Worm (Caenorhabditis elegans) whole organism, L4 larva: Measurements from ENCODE around the gene cky-1.

Experiments used
- R02D3.7 ChIP-seq: fragments of 150-350 bp; sonication (generic microtip); optimal IDR thresholded peaks from 3 replicates; lab custom pipeline; 2014; ENCODE audit warnings: missing biosample characterization, missing genetic modification characterization
- Y48G9A.11 ChIP-seq: fragments of 200-800 bp; sonication (Bioruptor generic); IDR thresholded peaks from 2 replicates; pipeline ENCODE4 v1.3.6; 2022; ENCODE audit warnings: missing genetic modification reagents, missing genetic modification characterization, missing compliant biosample characterization
- ceh-20 ChIP-seq: fragments of 200-800 bp; sonication (Bioruptor generic); IDR thresholded peaks from 2 replicates; pipeline ENCODE4 v1.3.6; 2022; ENCODE audit warnings: missing genetic modification reagents, missing genetic modification characterization, missing compliant biosample characterization
- cey-2 ChIP-seq: sonication (generic microtip); optimal IDR thresholded peaks from 3 replicates; lab custom pipeline; 2017; ENCODE audit warnings: missing genetic modification characterization, mild to moderate bottlenecking, missing compliant biosample characterization, antibody characterized with exemption, borderline replicate concordance; ENCODE audit not compliant: insufficient read depth
- duxl-1 ChIP-seq: sonication (generic microtip); optimal IDR thresholded peaks from 2 replicates; lab custom pipeline; 2016; ENCODE audit warnings: mild to moderate bottlenecking, missing genetic modification characterization, moderate library complexity, missing compliant biosample characterization; ENCODE audit not compliant: poor library complexity
- mdl-1 ChIP-seq, 2 experiments: fragments of 150-350 bp in 1 of 2; sonication (generic microtip) in 1 of 2; optimal IDR thresholded peaks; 2 replicates each; lab custom pipeline; 2014 to 2017; ENCODE audit warnings: missing biosample characterization in 2 of 2, missing genetic modification characterization in 2 of 2
- nhr-10 ChIP-seq: fragments of 150-350 bp; optimal IDR thresholded peaks from 2 replicates; lab custom pipeline; 2014; ENCODE audit warnings: missing biosample characterization, missing genetic modification characterization
- unc-130 ChIP-seq: sonication (generic microtip); optimal IDR thresholded peaks from 2 replicates; lab custom pipeline; 2016; ENCODE audit warnings: missing genetic modification reagents, missing genetic modification characterization, missing compliant biosample characterization
- ztf-11 ChIP-seq: fragments of 150-350 bp; optimal IDR thresholded peaks from 2 replicates; lab custom pipeline; 2014; ENCODE audit warnings: missing biosample characterization, missing genetic modification characterization

- TF ChIP-seq unc-130 (GFP tag; lab: Kevin White, UChicago): no peak
- no peak for TF ChIP-seq R02D3.7 (tag; lab: Kevin White, UChicago)
- no peak for TF ChIP-seq ceh-20
- TF ChIP-seq cey-2 (tag; lab: Kevin White, UChicago): no peak
- TF ChIP-seq Y48G9A.11 (GFP tag; lab: Robert Waterston, UW): no peak
- TF ChIP-seq duxl-1 (tag; lab: Kevin White, UChicago): no peak
- TF ChIP-seq nhr-10: no peak
- TF ChIP-seq ztf-11: no peak
- no peak for TF ChIP-seq mdl-1 (tag; optimal IDR thresholded peaks at IDR 0.05; lab: Kevin White, UChicago)
Measured at ce11 chrV:12752407-12752806, 15.9 kb downstream of the cky-1 start, which contains the start of gene C15C8.8.
